Fruit fly (Drosophila melanogaster) whole organism, embryonic: Measurements from ENCODE around the gene CG6153.
A peak's percentile ranks its signal among the peaks of the same experiment; 100 is the strongest.

Source experiments
- ATbp ChIP-seq: fragments of 200-800 bp; sonication (Bioruptor generic); optimal IDR thresholded peaks from 2 replicates; lab custom pipeline; 2017; ENCODE audit warnings: missing biosample characterization, mild to moderate bottlenecking, missing genetic modification characterization, missing genetic modification reagents
- Bdp1 ChIP-seq: fragments of 200-800 bp; sonication (Bioruptor generic); optimal IDR thresholded peaks from 3 replicates; lab custom pipeline; 2016; ENCODE audit warnings: missing biosample characterization, missing genetic modification characterization
- CG10959 ChIP-seq: fragments of 200-800 bp; sonication (Bioruptor generic); IDR thresholded peaks from 2 replicates; pipeline ENCODE4 v1.3.6; 2022; ENCODE audit warnings: missing biosample characterization, missing genetic modification characterization
- CG12299 ChIP-seq: fragments of 200-800 bp; sonication (Bioruptor generic); optimal IDR thresholded peaks from 2 replicates; lab custom pipeline; 2018; ENCODE audit warnings: missing biosample characterization, mild to moderate bottlenecking, missing genetic modification characterization
- CG12744 ChIP-seq: fragments of 200-800 bp; sonication (Bioruptor generic); optimal IDR thresholded peaks from 2 replicates; lab custom pipeline; 2016; ENCODE audit warnings: missing biosample characterization, missing genetic modification characterization
- CG12769 ChIP-seq: fragments of 200-800 bp; sonication (Bioruptor generic); optimal IDR thresholded peaks from 2 replicates; lab custom pipeline; 2019; ENCODE audit warnings: missing biosample characterization, mild to moderate bottlenecking, missing genetic modification characterization, moderate library complexity
- CG15601 ChIP-seq: fragments of 200-800 bp; sonication (Bioruptor generic); optimal IDR thresholded peaks from 3 replicates; lab custom pipeline; 2019; ENCODE audit warnings: missing biosample characterization, mild to moderate bottlenecking, missing genetic modification characterization, moderate library complexity
- CG16813 ChIP-seq: fragments of 200-800 bp; sonication (Bioruptor generic); IDR thresholded peaks from 3 replicates; pipeline ENCODE4 v1.3.6; 2022; ENCODE audit warnings: missing biosample characterization, missing genetic modification characterization; ENCODE audit not compliant: partially characterized antibody
- CG17829 ChIP-seq: fragments of 200-800 bp; optimal IDR thresholded peaks from 2 replicates; lab custom pipeline; 2019; ENCODE audit warnings: missing biosample characterization, mild to moderate bottlenecking, missing genetic modification characterization, moderate library complexity
- CG18599 ChIP-seq: fragments of 200-800 bp; sonication (Bioruptor generic); optimal IDR thresholded peaks from 3 replicates; lab custom pipeline; 2017; ENCODE audit warnings: missing biosample characterization, missing genetic modification characterization, mild to moderate bottlenecking, moderate library complexity, missing genetic modification reagents
- CG2120 ChIP-seq: fragments of 200-800 bp; sonication (Bioruptor generic); optimal IDR thresholded peaks from 3 replicates; lab custom pipeline; 2016; ENCODE audit warnings: missing biosample characterization, missing genetic modification characterization
- CG32767 ChIP-seq: fragments of 200-800 bp; sonication (Bioruptor generic); IDR thresholded peaks from 2 replicates; pipeline ENCODE4 v1.3.6; 2022; ENCODE audit warnings: missing biosample characterization, missing genetic modification characterization
- CG3726 ChIP-seq: fragments of 200-800 bp; sonication (Bioruptor generic); IDR thresholded peaks from 3 replicates; pipeline ENCODE4, ENCODE4 v1.3.6; 2022; ENCODE audit warnings: missing biosample characterization, missing genetic modification characterization
- CG3847 ChIP-seq: fragments of 200-800 bp; sonication (Bioruptor generic); IDR thresholded peaks from 2 replicates; pipeline ENCODE4 v1.3.6; 2022; ENCODE audit warnings: missing biosample characterization, missing genetic modification characterization
- CG3995 ChIP-seq: fragments of 200-800 bp; sonication (Bioruptor generic); optimal IDR thresholded peaks from 3 replicates; lab custom pipeline; 2016; ENCODE audit warnings: missing biosample characterization, missing genetic modification characterization
- CG7271 ChIP-seq: fragments of 200-800 bp; sonication (Bioruptor generic); optimal IDR thresholded peaks from 2 replicates; lab custom pipeline; 2018; ENCODE audit warnings: missing biosample characterization, mild to moderate bottlenecking, missing genetic modification characterization, moderate library complexity
- CG7786 ChIP-seq: fragments of 200-800 bp; sonication (Bioruptor generic); optimal IDR thresholded peaks from 2 replicates; lab custom pipeline; 2016; ENCODE audit warnings: missing biosample characterization, missing genetic modification characterization
- Dip3 ChIP-seq: fragments of 200-800 bp; sonication (Bioruptor generic); optimal IDR thresholded peaks from 3 replicates; lab custom pipeline; 2016; ENCODE audit warnings: missing biosample characterization, missing genetic modification characterization
- Dref ChIP-seq: fragments of 200-800 bp; sonication (Bioruptor generic); IDR thresholded peaks from 2 replicates; pipeline ENCODE4 v1.3.6; 2022; ENCODE audit warnings: missing biosample characterization, missing genetic modification characterization
- HHEX ChIP-seq: fragments of 200-800 bp; sonication (Bioruptor generic); optimal IDR thresholded peaks from 3 replicates; lab custom pipeline; 2017; ENCODE audit warnings: missing biosample characterization, mild to moderate bottlenecking, missing genetic modification characterization, missing genetic modification reagents
- HLH3B ChIP-seq: fragments of 200-800 bp; sonication (Bioruptor generic); IDR thresholded peaks from 2 replicates; pipeline ENCODE4 v1.3.6; 2022; ENCODE audit warnings: missing biosample characterization, missing genetic modification characterization
- Hr3 ChIP-seq: fragments of 200-800 bp; sonication (Bioruptor generic); optimal IDR thresholded peaks from 3 replicates; lab custom pipeline; 2016; ENCODE audit warnings: missing biosample characterization, missing genetic modification characterization
- Mrtf ChIP-seq: fragments of 200-800 bp; sonication (Bioruptor generic); IDR thresholded peaks from 3 replicates; pipeline ENCODE4 v1.3.6; 2022; ENCODE audit warnings: missing biosample characterization, missing genetic modification characterization
- Nf-YA ChIP-seq: fragments of 200-800 bp; sonication (Bioruptor generic); IDR thresholded peaks from 2 replicates; pipeline ENCODE4 v1.3.6; 2022; ENCODE audit warnings: missing biosample characterization, missing genetic modification characterization
- Nf-YB ChIP-seq: fragments of 200-800 bp; sonication (Bioruptor generic); optimal IDR thresholded peaks from 3 replicates; lab custom pipeline; 2019; ENCODE audit warnings: missing biosample characterization, mild to moderate bottlenecking, missing genetic modification characterization, moderate library complexity
- PHDP ChIP-seq: fragments of 200-800 bp; sonication (Bioruptor generic); optimal IDR thresholded peaks from 3 replicates; lab custom pipeline; 2018; ENCODE audit warnings: missing biosample characterization, mild to moderate bottlenecking, missing genetic modification characterization, moderate library complexity
- Sin3A ChIP-seq: fragments of >200 bp; optimal IDR thresholded peaks from 2 replicates; lab custom pipeline; 2018
- Tbp ChIP-seq: fragments of >200 bp; optimal IDR thresholded peaks from 2 replicates; lab custom pipeline; 2018; ENCODE audit warnings: missing biosample characterization, missing genetic modification characterization
- Trl ChIP-seq, 3 experiments: fragments of >200 bp in 2 of 3; fragments of 200-800 bp in 1 of 3; sonication (Bioruptor generic) in 1 of 3; optimal IDR thresholded peaks; 2 replicates in 1 of 3; 3 replicates in 2 of 3; lab custom pipeline; 2016 to 2017; ENCODE audit warnings: missing biosample characterization in 1 of 3, missing genetic modification characterization in 1 of 3
- Xbp1 ChIP-seq: fragments of 200-800 bp; sonication (Bioruptor generic); optimal IDR thresholded peaks from 3 replicates; lab custom pipeline; 2016; ENCODE audit warnings: missing biosample characterization, mild to moderate bottlenecking, missing genetic modification characterization
- az2 ChIP-seq: fragments of 200-800 bp; sonication (Bioruptor generic); optimal IDR thresholded peaks from 3 replicates; lab custom pipeline; 2016; ENCODE audit warnings: missing biosample characterization, missing genetic modification characterization
- bsh ChIP-seq, 2 experiments: fragments of 200-800 bp; sonication (Bioruptor generic); optimal IDR thresholded peaks; 2 replicates each; lab custom pipeline; 2017 to 2018; ENCODE audit warnings: mild to moderate bottlenecking in 2 of 2, missing biosample characterization in 2 of 2, missing genetic modification characterization in 2 of 2, moderate library complexity in 1 of 2
- cad ChIP-seq: fragments of >200 bp; optimal IDR thresholded peaks from 2 replicates; lab custom pipeline; 2017; ENCODE audit warnings: missing biosample characterization, missing genetic modification characterization
- cg ChIP-seq: fragments of 200-800 bp; sonication (Bioruptor generic); optimal IDR thresholded peaks from 3 replicates; lab custom pipeline; 2019; ENCODE audit warnings: missing biosample characterization, mild to moderate bottlenecking, missing genetic modification characterization, moderate library complexity
- chm ChIP-seq: fragments of 200-800 bp; sonication (Bioruptor generic); IDR thresholded peaks from 2 replicates; pipeline ENCODE4 v1.3.6; 2022; ENCODE audit warnings: missing biosample characterization, missing genetic modification characterization
- crol ChIP-seq: fragments of 200-800 bp; sonication (Bioruptor generic); IDR thresholded peaks from 2 replicates; pipeline ENCODE4 v1.3.6; 2022; ENCODE audit warnings: missing biosample characterization, missing genetic modification characterization
- dimm ChIP-seq: fragments of 200-800 bp; sonication (Bioruptor generic); IDR thresholded peaks from 2 replicates; pipeline ENCODE4 v1.3.6; 2022; ENCODE audit warnings: missing biosample characterization, missing genetic modification characterization
- dmrt99B ChIP-seq: fragments of 200-800 bp; sonication (Bioruptor generic); optimal IDR thresholded peaks from 2 replicates; lab custom pipeline; 2018; ENCODE audit warnings: missing biosample characterization, mild to moderate bottlenecking, missing genetic modification characterization, moderate library complexity
- fd102C ChIP-seq: fragments of 200-800 bp; sonication (Bioruptor generic); optimal IDR thresholded peaks from 2 replicates; lab custom pipeline; 2018; ENCODE audit warnings: missing biosample characterization, mild to moderate bottlenecking, missing genetic modification characterization, moderate library complexity
- her ChIP-seq: fragments of 200-800 bp; sonication (Bioruptor generic); optimal IDR thresholded peaks from 2 replicates; lab custom pipeline; 2016; ENCODE audit warnings: missing biosample characterization, missing genetic modification characterization
- jumu ChIP-seq: fragments of 200-800 bp; sonication (Bioruptor generic); optimal IDR thresholded peaks from 3 replicates; lab custom pipeline; 2016; ENCODE audit warnings: missing biosample characterization, missing genetic modification characterization
- kni ChIP-seq: fragments of 200-800 bp; sonication (Bioruptor generic); optimal IDR thresholded peaks from 3 replicates; lab custom pipeline; 2017; ENCODE audit warnings: mild to moderate bottlenecking, missing biosample characterization, missing genetic modification reagents, missing genetic modification characterization
- lov ChIP-seq, 2 experiments: fragments of 200-800 bp in 1 of 2; fragments of >200 bp in 1 of 2; sonication (Bioruptor generic) in 1 of 2; IDR thresholded peaks in 1 of 2; optimal IDR thresholded peaks in 1 of 2; 2 replicates in 1 of 2; 3 replicates in 1 of 2; pipeline versions ENCODE4 v1.3.6 to Lab custom; 2017 to 2022; ENCODE audit warnings: missing biosample characterization in 1 of 2, missing genetic modification characterization in 1 of 2
- pfk ChIP-seq: fragments of 200-800 bp; sonication (Bioruptor generic); optimal IDR thresholded peaks from 2 replicates; lab custom pipeline; 2018; ENCODE audit warnings: missing biosample characterization, mild to moderate bottlenecking, missing genetic modification characterization, moderate library complexity
- pros ChIP-seq: fragments of 200-800 bp; sonication (Bioruptor generic); optimal IDR thresholded peaks from 3 replicates; lab custom pipeline; 2019; ENCODE audit warnings: missing biosample characterization, mild to moderate bottlenecking, missing genetic modification characterization, moderate library complexity
- salm ChIP-seq: fragments of 200-800 bp; sonication (Bioruptor generic); optimal IDR thresholded peaks from 2 replicates; lab custom pipeline; 2018; ENCODE audit warnings: missing biosample characterization, mild to moderate bottlenecking, missing genetic modification characterization
- vfl ChIP-seq: fragments of 200-800 bp; sonication (Bioruptor generic); optimal IDR thresholded peaks from 2 replicates; lab custom pipeline; 2016; ENCODE audit warnings: missing biosample characterization, missing genetic modification characterization
- vvl ChIP-seq: fragments of 200-800 bp; sonication (Bioruptor generic); IDR thresholded peaks from 2 replicates; pipeline ENCODE4 v1.3.6; 2022; ENCODE audit warnings: missing biosample characterization, missing genetic modification characterization
- wor ChIP-seq: fragments of 200-800 bp; sonication (Bioruptor generic); IDR thresholded peaks from 2 replicates; pipeline ENCODE4 v1.3.6; 2022; ENCODE audit warnings: missing biosample characterization, missing genetic modification characterization
- yki ChIP-seq: fragments of >200 bp; optimal IDR thresholded peaks from 3 replicates; lab custom pipeline; 2018
- zf30C ChIP-seq: fragments of 200-800 bp; sonication (Bioruptor generic); optimal IDR thresholded peaks from 3 replicates; lab custom pipeline; 2018; ENCODE audit warnings: missing biosample characterization, mild to moderate bottlenecking, missing genetic modification characterization

Gene CG6153

dm6 chr2L:12678286-12678685 is 14.5 kb upstream of the CG6153 start (continued):
- TF ChIP-seq CG2120 (GFP tag; lab: Kevin White, UChicago): no peak
- TF ChIP-seq her (GFP tag; lab: Kevin White, UChicago): no peak
- peak; percentile 96 for TF ChIP-seq Nf-YB (GFP tag; lab: Kevin White, UChicago)
- TF ChIP-seq CG17829 (tag; lab: Kevin White, UChicago): peak; percentile 3
- TF ChIP-seq Dref (GFP tag; lab: Robert Waterston, UW): no peak
- no peak for TF ChIP-seq lov (optimal IDR thresholded peaks at IDR 0.05; lab: Kevin White, UChicago)
- TF ChIP-seq lov (GFP tag; IDR thresholded peaks at IDR 0.05; lab: Robert Waterston, UW): 0 out of 3 replicates have a peak, but pooled peaks have one; percentile 35
- no peak for TF ChIP-seq CG10959 (GFP tag; lab: Robert Waterston, UW)
- TF ChIP-seq CG12744 (GFP tag; lab: Kevin White, UChicago): no peak
- peak; percentile 95 for TF ChIP-seq cg (GFP tag; lab: Kevin White, UChicago)
- TF ChIP-seq dmrt99B (tag; lab: Kevin White, UChicago): no peak
- TF ChIP-seq CG3995 (GFP tag; lab: Kevin White, UChicago): no peak
- no peak for TF ChIP-seq CG7271
- no peak for TF ChIP-seq Sin3A (lab: Kevin White, UChicago)
- TF ChIP-seq Trl (optimal IDR thresholded peaks at IDR 0.05; lab: Kevin White, UChicago): peak; percentile 33 to 95
- TF ChIP-seq Trl (GFP tag; optimal IDR thresholded peaks at IDR 0.05; lab: Kevin White, UChicago): no peak
- peak; percentile 9 for TF ChIP-seq CG15601 (tag; lab: Kevin White, UChicago)
- TF ChIP-seq PHDP: no peak
- no peak for TF ChIP-seq zf30C (GFP tag; lab: Kevin White, UChicago)
- no peak for TF ChIP-seq az2 (GFP tag; lab: Kevin White, UChicago)
- TF ChIP-seq pfk: no peak
- no peak for TF ChIP-seq Xbp1
- no peak for TF ChIP-seq CG3726 (GFP tag; lab: Robert Waterston, UW)
- TF ChIP-seq wor (GFP tag; lab: Robert Waterston, UW): no peak
- no peak for TF ChIP-seq Hr3 (GFP tag; lab: Kevin White, UChicago)
- TF ChIP-seq vvl (GFP tag; lab: Robert Waterston, UW): peak; percentile 60
- peak; percentile 70 for TF ChIP-seq cad
- TF ChIP-seq CG12769 (tag; lab: Kevin White, UChicago): no peak
- TF ChIP-seq dimm (GFP tag; lab: Robert Waterston, UW): no peak
- no peak for TF ChIP-seq HHEX (GFP tag; lab: Kevin White, UChicago)
- peak; percentile 35; the same call in 1 of the 2 replicates for TF ChIP-seq CG32767 (GFP tag; lab: Robert Waterston, UW)
- TF ChIP-seq pros (GFP tag; lab: Kevin White, UChicago): peak; percentile 11
- TF ChIP-seq crol: peak; percentile 82
- no peak for TF ChIP-seq ATbp (GFP tag; lab: Kevin White, UChicago)
- no peak for TF ChIP-seq CG18599
- TF ChIP-seq jumu (GFP tag; lab: Kevin White, UChicago): no peak
- TF ChIP-seq Bdp1: no peak
- no peak for TF ChIP-seq Tbp (GFP tag; lab: Kevin White, UChicago)
- TF ChIP-seq salm (tag; lab: Kevin White, UChicago): no peak
- TF ChIP-seq HLH3B (GFP tag; lab: Robert Waterston, UW): no peak
- TF ChIP-seq CG16813 (GFP tag; lab: Robert Waterston, UW): 0 out of 3 replicates have a peak, but pooled peaks have one; percentile 36
- peak; percentile 22; the same call in 1 of the 2 replicates for TF ChIP-seq chm (GFP tag; lab: Robert Waterston, UW)
- no peak for TF ChIP-seq CG3847 (GFP tag; lab: Robert Waterston, UW)
- no peak for TF ChIP-seq Mrtf (GFP tag; lab: Robert Waterston, UW)
- TF ChIP-seq fd102C (GFP tag; lab: Kevin White, UChicago): no peak
- TF ChIP-seq vfl (GFP tag; lab: Kevin White, UChicago): no peak
- TF ChIP-seq CG7786: no peak
- TF ChIP-seq bsh (GFP tag; optimal IDR thresholded peaks at IDR 0.05; lab: Kevin White, UChicago): no peak
- no peak for TF ChIP-seq kni (GFP tag; lab: Kevin White, UChicago)
- peak; percentile 32; the same call in 1 of the 2 replicates for TF ChIP-seq Nf-YA (GFP tag; lab: Robert Waterston, UW)
- no peak for TF ChIP-seq CG12299 (tag; lab: Kevin White, UChicago)
- no peak for TF ChIP-seq Dip3 (GFP tag; lab: Kevin White, UChicago)
- peak; percentile 71 for TF ChIP-seq yki (lab: Kevin White, UChicago)
